Fruit fly (Drosophila melanogaster) Kc167 (cell line): Measurements from ENCODE around the gene Pde11.

Experiments used
- Myc ChIP-seq: fragments of >200 bp; optimal IDR thresholded peaks from 2 replicates; lab custom pipeline; 2017; ENCODE audit warnings: missing external identifiers
- Sin3A ChIP-seq: fragments of >200 bp; optimal IDR thresholded peaks from 2 replicates; lab custom pipeline; 2018; ENCODE audit warnings: missing external identifiers
- h ChIP-seq: fragments of >200 bp; optimal IDR thresholded peaks from 3 replicates; lab custom pipeline; 2018; ENCODE audit warnings: missing external identifiers
- insv ChIP-seq: fragments of >200 bp; optimal IDR thresholded peaks from 3 replicates; lab custom pipeline; 2018; ENCODE audit warnings: missing external identifiers
- psq ChIP-seq: fragments of >200 bp; optimal IDR thresholded peaks from 2 replicates; lab custom pipeline; 2017; ENCODE audit warnings: missing external identifiers
- ttk ChIP-seq: sonication (Bioruptor generic); optimal IDR thresholded peaks from 2 replicates; lab custom pipeline; 2017; ENCODE audit warnings: missing external identifiers

- TF ChIP-seq ttk (lab: Kevin White, UChicago) (no peak), Myc (lab: Kevin White, UChicago) (no peak), h (lab: Kevin White, UChicago) (no peak), psq (lab: Kevin White, UChicago) (no peak), insv (no peak), Sin3A (lab: Kevin White, UChicago) (no peak)
Observed at dm6 chr2L:18484040-18484381, 106.1 kb downstream of the Pde11 start.
